Worm (Caenorhabditis elegans) whole organism, L4/young adult: ENCODE measurements around the gene srh-257.
A peak's percentile ranks its signal among the peaks of the same experiment; 100 is the strongest.

Experiments used
- W03F9.2 ChIP-seq: fragments of 150-350 bp; optimal IDR thresholded peaks from 2 replicates; lab custom pipeline; 2014; ENCODE audit warnings: missing biosample characterization, missing genetic modification characterization
- dao-5 ChIP-seq: sonication (generic microtip); optimal IDR thresholded peaks from 2 replicates; lab custom pipeline; 2016; ENCODE audit warnings: missing genotype, missing genetic modification characterization, moderate library complexity, missing compliant biosample characterization
- him-1 ChIP-seq: sonication (generic microtip); optimal IDR thresholded peaks from 2 replicates; lab custom pipeline; 2016; ENCODE audit warnings: missing genotype, missing genetic modification reagents, missing genetic modification characterization, missing compliant biosample characterization

Gene srh-257

ce11 chrV:15431322-15432052, 24.5 kb downstream of the srh-257 start:
- no peak for TF ChIP-seq W03F9.2 (tag; lab: Kevin White, UChicago)

ce11 chrV:15432457-15432856, 25.4 kb downstream of the srh-257 start, which contains the start of gene T26H5.8:
Gene T26H5.8, minus strand, starts transcription at chrV:15432726.
- no peak for TF ChIP-seq dao-5 (tag; lab: Kevin White, UChicago)
- TF ChIP-seq W03F9.2 (tag; lab: Kevin White, UChicago), result peak; percentile 34

- TF ChIP-seq him-1 (tag; lab: Kevin White, UChicago) (no peak), dao-5 (tag; lab: Kevin White, UChicago) (no peak), W03F9.2 (tag; lab: Kevin White, UChicago) (no peak)
Measured at ce11 chrV:15434647-15435046, 27.6 kb downstream of the srh-257 start.

- TF ChIP-seq him-1 (tag; lab: Kevin White, UChicago), result no peak
Measured at ce11 chrV:15436133-15436532, 29.1 kb downstream of the srh-257 start.

ce11 chrV:15442384-15442783, 35.4 kb downstream of the srh-257 start:
- no peak for TF ChIP-seq dao-5 (tag; lab: Kevin White, UChicago)
- no peak for TF ChIP-seq W03F9.2 (tag; lab: Kevin White, UChicago)
- TF ChIP-seq him-1 (tag; lab: Kevin White, UChicago), result no peak

- TF ChIP-seq him-1 (tag; lab: Kevin White, UChicago) (no peak), dao-5 (tag; lab: Kevin White, UChicago) (no peak), W03F9.2 (tag; lab: Kevin White, UChicago) (no peak)
Measured at ce11 chrV:15443708-15444107, 36.7 kb downstream of the srh-257 start, which contains the start of gene T26H5.10. Gene T26H5.10, minus strand, starts transcription at chrV:15443808.

- no peak for TF ChIP-seq dao-5 (tag; lab: Kevin White, UChicago)
- TF ChIP-seq W03F9.2 (tag; lab: Kevin White, UChicago), result no peak
- no peak for TF ChIP-seq him-1 (tag; lab: Kevin White, UChicago)
Measured at ce11 chrV:15444188-15444587, 37.2 kb downstream of the srh-257 start, which contains the start of gene T26H5.11. Gene T26H5.11, minus strand, starts transcription at chrV:15444288.

- no peak for TF ChIP-seq him-1 (tag; lab: Kevin White, UChicago)
- no peak for TF ChIP-seq dao-5 (tag; lab: Kevin White, UChicago)
- no peak for TF ChIP-seq W03F9.2 (tag; lab: Kevin White, UChicago)
Measured at ce11 chrV:15444615-15445014, 37.6 kb downstream of the srh-257 start, which contains the start of gene T26H5.9. Gene T26H5.9, plus strand, starts transcription at chrV:15444916.

ce11 chrV:15445437-15445836, 38.4 kb downstream of the srh-257 start, which contains the start of gene srh-239:
Gene srh-239, plus strand, starts transcription at chrV:15445737.
- TF ChIP-seq W03F9.2 (tag; lab: Kevin White, UChicago), result no peak
- no peak for TF ChIP-seq dao-5 (tag; lab: Kevin White, UChicago)
- TF ChIP-seq him-1 (tag; lab: Kevin White, UChicago), result no peak

ce11 chrV:15448408-15448807, 41.4 kb downstream of the srh-257 start, which contains the start of gene T26H5.4:
Gene T26H5.4, minus strand, starts transcription at chrV:15448701.
- TF ChIP-seq him-1 (tag; lab: Kevin White, UChicago), result no peak
- TF ChIP-seq dao-5 (tag; lab: Kevin White, UChicago), result no peak
- TF ChIP-seq W03F9.2 (tag; lab: Kevin White, UChicago), result no peak

ce11 chrV:15448865-15449264, 41.8 kb downstream of the srh-257 start, which contains the start of gene T26H5.14:
Gene T26H5.14, plus strand, starts transcription at chrV:15449165.
- no peak for TF ChIP-seq him-1 (tag; lab: Kevin White, UChicago)
- no peak for TF ChIP-seq dao-5 (tag; lab: Kevin White, UChicago)
- no peak for TF ChIP-seq W03F9.2 (tag; lab: Kevin White, UChicago)

ce11 chrV:15451421-15451820, 44.4 kb downstream of the srh-257 start, which contains the start of gene srw-33:
Gene srw-33, minus strand, starts transcription at chrV:15451521.
- TF ChIP-seq him-1 (tag; lab: Kevin White, UChicago) (no peak), dao-5 (tag; lab: Kevin White, UChicago) (no peak), W03F9.2 (tag; lab: Kevin White, UChicago) (no peak)

ce11 chrV:15454322-15454721, 47.3 kb downstream of the srh-257 start:
- TF ChIP-seq dao-5 (tag; lab: Kevin White, UChicago) (no peak), W03F9.2 (tag; lab: Kevin White, UChicago) (no peak), him-1 (tag; lab: Kevin White, UChicago) (no peak)

- TF ChIP-seq W03F9.2 (tag; lab: Kevin White, UChicago) (no peak), dao-5 (tag; lab: Kevin White, UChicago) (no peak)
Measured at ce11 chrV:15459088-15459487, 52.1 kb downstream of the srh-257 start, which contains the start of gene str-71. Gene str-71, minus strand, starts transcription at chrV:15459188.
